Fruit fly (Drosophila melanogaster) whole organism, pupa: ENCODE data around the gene CG31296.

ENCODE experiments used
- CG10348 ChIP-seq: fragments of 200-800 bp; sonication (Bioruptor generic); IDR thresholded peaks from 2 replicates; pipeline ENCODE4 v1.3.6; 2022; ENCODE audit warnings: missing biosample characterization, missing genetic modification characterization
- CG13204 ChIP-seq: fragments of 200-800 bp; sonication (Bioruptor generic); optimal IDR thresholded peaks from 2 replicates; lab custom pipeline; 2018; ENCODE audit warnings: missing biosample characterization, mild to moderate bottlenecking, missing genetic modification characterization, moderate library complexity
- CG14655 ChIP-seq: fragments of 200-800 bp; sonication (Bioruptor generic); optimal IDR thresholded peaks from 3 replicates; lab custom pipeline; 2017; ENCODE audit warnings: mild to moderate bottlenecking, missing biosample characterization, missing genetic modification reagents, missing genetic modification characterization
- CG15710 ChIP-seq: fragments of 200-800 bp; sonication (Bioruptor generic); optimal IDR thresholded peaks from 2 replicates; lab custom pipeline; 2018; ENCODE audit warnings: missing biosample characterization, mild to moderate bottlenecking, missing genetic modification characterization, moderate library complexity
- CG17806 ChIP-seq: fragments of 200-800 bp; sonication (Bioruptor generic); optimal IDR thresholded peaks from 2 replicates; lab custom pipeline; 2018; ENCODE audit warnings: missing biosample characterization, mild to moderate bottlenecking, missing genetic modification characterization, moderate library complexity
- CG34367 ChIP-seq: fragments of 200-800 bp; sonication (Bioruptor generic); optimal IDR thresholded peaks from 2 replicates; lab custom pipeline; 2018; ENCODE audit warnings: missing biosample characterization, mild to moderate bottlenecking, missing genetic modification characterization
- CG8159 ChIP-seq: fragments of 200-800 bp; sonication (Bioruptor generic); optimal IDR thresholded peaks from 3 replicates; lab custom pipeline; 2018; ENCODE audit warnings: missing biosample characterization, mild to moderate bottlenecking, missing genetic modification characterization, moderate library complexity
- D1 ChIP-seq: fragments of 200-800 bp; sonication (Bioruptor generic); optimal IDR thresholded peaks from 2 replicates; lab custom pipeline; 2018; ENCODE audit warnings: missing biosample characterization, mild to moderate bottlenecking, missing genetic modification characterization, moderate library complexity
- EcR ChIP-seq: fragments of 200-800 bp; sonication (Bioruptor generic); optimal IDR thresholded peaks from 3 replicates; lab custom pipeline; 2019; ENCODE audit warnings: missing biosample characterization, missing genetic modification characterization, mild to moderate bottlenecking, moderate library complexity, missing genetic modification reagents
- Ets98B ChIP-seq: fragments of 200-800 bp; sonication (Bioruptor generic); IDR thresholded peaks from 2 replicates; pipeline ENCODE4 v1.3.6; 2022; ENCODE audit warnings: missing biosample characterization, missing genetic modification characterization
- Pif1B ChIP-seq: fragments of 200-800 bp; sonication (Bioruptor generic); optimal IDR thresholded peaks from 3 replicates; lab custom pipeline; 2016; ENCODE audit warnings: missing biosample characterization, missing genetic modification characterization
- Snoo ChIP-seq: fragments of 200-800 bp; sonication (Bioruptor generic); optimal IDR thresholded peaks from 3 replicates; lab custom pipeline; 2017; ENCODE audit warnings: missing biosample characterization, mild to moderate bottlenecking, missing genetic modification characterization, inconsistent platforms
- gl ChIP-seq: fragments of 200-800 bp; sonication (Bioruptor generic); optimal IDR thresholded peaks from 2 replicates; lab custom pipeline; 2018; ENCODE audit warnings: missing biosample characterization, mild to moderate bottlenecking, missing genetic modification characterization
- rn ChIP-seq: fragments of 200-800 bp; sonication (Bioruptor generic); IDR thresholded peaks from 2 replicates; pipeline ENCODE4 v1.3.6; 2022; ENCODE audit warnings: missing biosample characterization, missing genetic modification characterization

- TF ChIP-seq D1 (tag; lab: Kevin White, UChicago) (no peak), EcR (GFP tag; lab: Kevin White, UChicago) (no peak), CG15710 (no peak), Ets98B (GFP tag; lab: Robert Waterston, UW) (no peak), CG17806 (tag; lab: Kevin White, UChicago) (no peak), rn (no peak), Pif1B (GFP tag; lab: Kevin White, UChicago) (no peak), CG14655 (GFP tag; lab: Kevin White, UChicago) (no peak), CG10348 (no peak), Snoo (tag; lab: Kevin White, UChicago) (no peak), CG13204 (GFP tag; lab: Kevin White, UChicago) (no peak), CG8159 (tag; lab: Kevin White, UChicago) (no peak), CG34367 (no peak), gl (tag; lab: Kevin White, UChicago) (no peak)
These were observed 21.5 kb upstream of the CG31296 start, which contains the start of gene AOX4 for dm6 chr3R:15552733-15553132.
